Fruit fly (Drosophila melanogaster): Measurements from ENCODE around the gene MYPT-75D.

The MYPT-75D gene

DNA sequence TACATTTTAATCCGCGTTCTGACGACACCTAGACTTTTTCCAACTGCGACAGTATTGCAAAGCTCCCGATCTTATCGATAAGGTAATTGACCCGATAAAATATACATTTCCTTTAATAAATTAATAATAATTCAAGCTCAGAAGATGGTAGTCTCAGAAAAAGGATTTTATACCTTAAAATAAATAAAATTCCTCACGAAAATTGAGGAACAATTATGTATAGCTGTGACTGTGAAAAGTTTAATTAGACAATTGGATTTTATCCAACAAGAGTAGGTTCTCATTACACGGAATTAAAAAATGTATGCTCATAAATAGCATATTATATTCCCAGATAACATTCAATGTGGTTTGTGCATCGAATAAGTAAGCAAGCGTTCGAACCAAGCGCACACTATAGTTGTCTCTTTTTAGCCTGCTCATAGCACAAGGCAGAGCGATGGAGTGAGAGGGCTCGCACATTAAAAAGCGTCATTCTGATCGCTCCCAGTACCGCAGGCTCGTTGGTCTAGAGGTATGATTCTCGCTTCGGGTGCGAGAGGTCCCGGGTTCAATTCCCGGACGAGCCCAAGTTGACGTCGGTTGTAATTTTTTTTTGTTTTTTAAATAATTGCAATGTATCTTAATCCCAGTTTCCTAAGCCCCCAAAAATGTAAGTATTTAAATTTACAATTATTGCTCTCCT lies 7.7 kb upstream of the MYPT-75D start, which contains the start of the genes CG13380 and CG4174:
Gene CG13380, minus strand, starts transcription at position 51 of the 685 bp plus-strand sequence.
Gene CG4174, minus strand, starts transcription at position 51 of the 685 bp plus-strand sequence.
- TF ChIP-seq Rel (GFP tag; optimal IDR thresholded peaks at IDR 0.05) = no peak
- no peak for TF ChIP-seq Rel (tag; optimal IDR thresholded peaks at IDR 0.05)
- no peak for TF ChIP-seq foxo (GFP tag; optimal IDR thresholded peaks at IDR 0.05)
- no peak for TF ChIP-seq psq (GFP tag; optimal IDR thresholded peaks at IDR 0.05)
- peak; percentile 8 for TF ChIP-seq Hr83 (GFP tag; optimal IDR thresholded peaks at IDR 0.05; ENCODE audit: poor library complexity, severe bottlenecking)
- TF ChIP-seq Hnf4 (GFP tag; optimal IDR thresholded peaks at IDR 0.05) = peak; percentile 17

DNA sequence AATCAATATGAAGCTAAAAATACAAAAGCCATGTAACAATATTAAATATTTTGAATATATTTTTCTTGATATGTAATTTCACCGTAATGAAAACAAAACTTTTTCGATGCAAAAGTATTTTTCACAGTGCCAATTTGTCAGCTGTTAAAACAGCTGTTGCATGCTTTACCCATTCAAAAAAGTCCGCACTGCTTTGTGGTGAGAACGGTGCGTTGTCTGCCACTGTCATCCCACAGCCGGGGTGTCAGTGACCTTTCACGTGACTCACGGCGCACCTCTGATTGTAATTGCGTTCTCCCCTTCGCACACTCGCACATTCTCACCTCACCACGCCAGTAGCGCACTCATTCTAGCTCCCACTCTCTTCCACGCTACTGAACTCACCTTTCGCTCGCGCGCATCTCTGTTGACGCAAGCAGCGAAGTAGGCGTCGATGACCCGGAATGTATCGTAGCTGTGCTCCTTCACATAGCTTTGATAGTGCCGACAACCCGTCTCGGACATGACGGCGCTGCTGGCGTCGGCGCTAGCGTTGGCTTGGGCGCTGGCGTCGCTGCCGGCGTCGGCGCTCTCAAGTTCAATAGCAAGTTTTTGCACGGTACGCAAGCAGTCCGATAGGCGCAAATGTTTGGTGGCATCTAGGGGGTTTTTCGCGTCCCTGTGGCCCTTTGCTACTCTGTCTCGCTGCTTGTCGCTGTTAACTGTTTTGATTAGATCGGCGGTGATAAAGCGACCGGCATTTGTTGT lies 4.6 kb upstream of the MYPT-75D start:
- TF ChIP-seq Mio (GFP tag; optimal IDR thresholded peaks at IDR 0.05) = no peak
- no peak for TF ChIP-seq jim (GFP tag; optimal IDR thresholded peaks at IDR 0.05)
- peak in 1 of 2 experiments; percentile 55 for TF ChIP-seq foxo (GFP tag; optimal IDR thresholded peaks at IDR 0.05)
- TF ChIP-seq tai (GFP tag; optimal IDR thresholded peaks at IDR 0.05) = no peak
- TF ChIP-seq Hnf4 (GFP tag; optimal IDR thresholded peaks at IDR 0.05) = peak; percentile 51
- no peak for TF ChIP-seq usp (GFP tag; optimal IDR thresholded peaks at IDR 0.05)
- peak; percentile 71 for TF ChIP-seq Myc (optimal IDR thresholded peaks at IDR 0.05)
- TF ChIP-seq Dfd (GFP tag; optimal IDR thresholded peaks at IDR 0.05) = no peak
- TF ChIP-seq brk (GFP tag; optimal IDR thresholded peaks at IDR 0.05) = peak; percentile 10
- peak; percentile 55 for TF ChIP-seq br (GFP tag; optimal IDR thresholded peaks at IDR 0.05)
- no peak for TF ChIP-seq GATAd (GFP tag; optimal IDR thresholded peaks at IDR 0.05)
- TF ChIP-seq Rel (GFP tag; optimal IDR thresholded peaks at IDR 0.05) = peak; percentile 23
- peak; percentile 80 for TF ChIP-seq Rel (tag; optimal IDR thresholded peaks at IDR 0.05)
- peak; percentile 64 for TF ChIP-seq fru (GFP tag; optimal IDR thresholded peaks at IDR 0.05)
- peak; percentile 31 for TF ChIP-seq Sp1 (GFP tag; optimal IDR thresholded peaks at IDR 0.05)
- no peak for TF ChIP-seq Vsx2 (GFP tag; optimal IDR thresholded peaks at IDR 0.05; ENCODE audit: partially characterized antibody)
- no peak for TF ChIP-seq dmrt93B (GFP tag; optimal IDR thresholded peaks at IDR 0.05)
- peak; percentile 27 for TF ChIP-seq HLH106 (tag; optimal IDR thresholded peaks at IDR 0.05)
- no peak for TF ChIP-seq pan (optimal IDR thresholded peaks at IDR 0.05)
- TF ChIP-seq CG9705 (GFP tag; optimal IDR thresholded peaks at IDR 0.05) = no peak
- no peak for TF ChIP-seq sage (GFP tag; optimal IDR thresholded peaks at IDR 0.05)
- peak in 1 of 2 experiments; percentile 3 for TF ChIP-seq dl (GFP tag; optimal IDR thresholded peaks at IDR 0.05; ENCODE audit: insufficient read depth in 1 of 2, partially characterized antibody in 2 of 2)
- TF ChIP-seq Hr83 (GFP tag; optimal IDR thresholded peaks at IDR 0.05; ENCODE audit: poor library complexity, severe bottlenecking) = peak; percentile 35
- peak; percentile 21 for TF ChIP-seq ey (GFP tag; optimal IDR thresholded peaks at IDR 0.05)
- peak; percentile 20 for TF ChIP-seq h (GFP tag; optimal IDR thresholded peaks at IDR 0.05)
- TF ChIP-seq dsf (GFP tag; optimal IDR thresholded peaks at IDR 0.05; ENCODE audit: borderline replicate concordance) = no peak
- TF ChIP-seq sv (GFP tag; optimal IDR thresholded peaks at IDR 0.05) = peak; percentile 54
- TF ChIP-seq Jra (GFP tag; optimal IDR thresholded peaks at IDR 0.05) = peak; percentile 87
- no peak for TF ChIP-seq OdsH (GFP tag; optimal IDR thresholded peaks at IDR 0.05)
- peak; percentile 53 for TF ChIP-seq woc (GFP tag; optimal IDR thresholded peaks at IDR 0.05)
- TF ChIP-seq psq (GFP tag; optimal IDR thresholded peaks at IDR 0.05) = peak; percentile 6
- TF ChIP-seq rgr (GFP tag; optimal IDR thresholded peaks at IDR 0.05) = peak; percentile 7
- no peak for TF ChIP-seq CrebA (GFP tag; optimal IDR thresholded peaks at IDR 0.05; ENCODE audit: borderline replicate concordance)

dm6 chr3L:18621735-18622421 lies 3.9 kb upstream of the MYPT-75D start, which contains the start of gene not:
Gene not, minus strand, starts transcription at chr3L:18622129.
- TF ChIP-seq woc (GFP tag; optimal IDR thresholded peaks at IDR 0.05) = no peak
- no peak for TF ChIP-seq lola (GFP tag; optimal IDR thresholded peaks at IDR 0.05)
- peak; percentile 10 for TF ChIP-seq Hnf4 (GFP tag; optimal IDR thresholded peaks at IDR 0.05)
- no peak for TF ChIP-seq CG32264 (GFP tag; optimal IDR thresholded peaks at IDR 0.05)
- no peak for TF ChIP-seq sv (GFP tag; optimal IDR thresholded peaks at IDR 0.05)
- peak; percentile 3 for TF ChIP-seq fru (GFP tag; optimal IDR thresholded peaks at IDR 0.05)
- TF ChIP-seq Dif (GFP tag; optimal IDR thresholded peaks at IDR 0.05; ENCODE audit: partially characterized antibody) = no peak
- no peak for TF ChIP-seq h (GFP tag; optimal IDR thresholded peaks at IDR 0.05)
- TF ChIP-seq Abd-B (GFP tag; optimal IDR thresholded peaks at IDR 0.05) = no peak
- TF ChIP-seq HLH106 (tag; optimal IDR thresholded peaks at IDR 0.05) = no peak
- no peak for TF ChIP-seq Sp1 (GFP tag; optimal IDR thresholded peaks at IDR 0.05)
- no peak for TF ChIP-seq N (GFP tag; optimal IDR thresholded peaks at IDR 0.05)
- no peak for TF ChIP-seq Mio (GFP tag; optimal IDR thresholded peaks at IDR 0.05)
- no peak for TF ChIP-seq psq (GFP tag; optimal IDR thresholded peaks at IDR 0.05)
- no peak for TF ChIP-seq pan (optimal IDR thresholded peaks at IDR 0.05)
- TF ChIP-seq ey (GFP tag; optimal IDR thresholded peaks at IDR 0.05) = no peak
